Worm (Caenorhabditis elegans): Measurements from ENCODE around the gene ZC239.16.

DNA sequence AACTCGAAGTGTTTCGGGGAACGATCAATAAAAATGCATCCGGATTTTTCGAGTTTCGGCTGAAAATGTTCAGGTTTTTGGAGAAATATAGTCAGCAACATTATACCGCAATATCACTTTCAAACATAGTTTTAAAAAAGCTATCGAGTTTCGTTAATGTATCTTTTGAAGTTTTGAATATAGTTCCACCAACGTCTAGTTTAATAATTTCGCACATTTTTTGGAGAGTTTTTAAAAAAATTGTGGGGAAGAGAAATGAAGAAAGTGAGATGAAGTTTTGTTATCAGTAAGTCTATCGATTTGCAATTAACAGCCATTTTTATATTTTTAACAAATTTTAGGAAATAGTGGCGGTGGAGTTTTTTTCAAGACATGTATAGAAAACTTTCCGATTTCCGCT, 661 bp upstream of the ZC239.16 start, which contains the start of gene ZC239.17:
- TF ChIP-seq W03F9.2 (tag; optimal IDR thresholded peaks at IDR 0.05) (no peak), dao-5 (tag; optimal IDR thresholded peaks at IDR 0.05) (no peak), him-1 (tag; optimal IDR thresholded peaks at IDR 0.05) (no peak)

All from whole organism, L4/young adult.